Worm (Caenorhabditis elegans) whole organism, dauer: ENCODE measurements around the gene F41B4.2.
"Not testable (repeated sequence)": the region's sequence is repeated elsewhere in the genome, so short reads cannot be mapped to it uniquely, and the experiment has no call there.

ENCODE experiments used
- unc-62 ChIP-seq: sonication (generic microtip); optimal IDR thresholded peaks from 2 replicates; lab custom pipeline; 2017; ENCODE audit warnings: missing biosample characterization, missing genetic modification reagents, missing genetic modification characterization

The F41B4.2 gene

ce11 chrX:6835166-6835565 lies at the start of gene F41B4.2:
Gene F41B4.2, minus strand, starts transcription at chrX:6835266.
- TF ChIP-seq unc-62 (GFP tag; lab: Kevin White, UChicago) = no peak

- TF ChIP-seq unc-62 (GFP tag; lab: Kevin White, UChicago) = no peak
Observed at ce11 chrX:6884439-6884838, 49.4 kb upstream of the F41B4.2 start.

- not testable (repeated sequence) for TF ChIP-seq unc-62 (GFP tag; lab: Kevin White, UChicago)
Observed at ce11 chrX:6881795-6882194, 46.7 kb upstream of the F41B4.2 start, which contains the start of gene F41C6.6. Gene F41C6.6, minus strand, starts transcription at chrX:6881895.

- TF ChIP-seq unc-62 (GFP tag; lab: Kevin White, UChicago) = no peak
Observed at ce11 chrX:6877436-6877835, 42.4 kb upstream of the F41B4.2 start, which contains the start of gene col-173. Gene col-173, minus strand, starts transcription at chrX:6877536.

ce11 chrX:6875273-6875672 lies 40.2 kb upstream of the F41B4.2 start:
- TF ChIP-seq unc-62 (GFP tag; lab: Kevin White, UChicago) = no peak

- no peak for TF ChIP-seq unc-62 (GFP tag; lab: Kevin White, UChicago)
Observed at ce11 chrX:6874723-6875122, 39.7 kb upstream of the F41B4.2 start, which contains the start of gene F41C6.4. Gene F41C6.4, minus strand, starts transcription at chrX:6874823.

ce11 chrX:6868669-6869068 lies 33.6 kb upstream of the F41B4.2 start, which contains the start of gene C53B7.6:
Gene C53B7.6, minus strand, starts transcription at chrX:6868769.
- not testable (repeated sequence) for TF ChIP-seq unc-62 (GFP tag; lab: Kevin White, UChicago)

- TF ChIP-seq unc-62 (GFP tag; lab: Kevin White, UChicago) = no peak
Observed at ce11 chrX:6867707-6868106, 32.6 kb upstream of the F41B4.2 start.

- no peak for TF ChIP-seq unc-62 (GFP tag; lab: Kevin White, UChicago)
Observed at ce11 chrX:6866900-6867299, 31.8 kb upstream of the F41B4.2 start.

ce11 chrX:6865839-6866238 lies 30.8 kb upstream of the F41B4.2 start, which contains the start of gene odr-10:
Gene odr-10, minus strand, starts transcription at chrX:6865939.
- TF ChIP-seq unc-62 (GFP tag; lab: Kevin White, UChicago) = no peak

ce11 chrX:6863032-6863431 lies 28.0 kb upstream of the F41B4.2 start, which contains the start of gene nep-4:
Gene nep-4, minus strand, starts transcription at chrX:6863424.
- TF ChIP-seq unc-62 (GFP tag; lab: Kevin White, UChicago) = no peak

ce11 chrX:6861564-6861963 lies 26.5 kb upstream of the F41B4.2 start:
- no peak for TF ChIP-seq unc-62 (GFP tag; lab: Kevin White, UChicago)

- no peak for TF ChIP-seq unc-62 (GFP tag; lab: Kevin White, UChicago)
Observed at ce11 chrX:6856793-6857192, 21.7 kb upstream of the F41B4.2 start.

- TF ChIP-seq unc-62 (GFP tag; lab: Kevin White, UChicago) = no peak
Observed at ce11 chrX:6853318-6853717, 18.3 kb upstream of the F41B4.2 start, which contains the start of gene rig-3. Gene rig-3, plus strand, starts transcription at chrX:6853618.

- no peak for TF ChIP-seq unc-62 (GFP tag; lab: Kevin White, UChicago)
Observed at ce11 chrX:6850412-6850811, 15.3 kb upstream of the F41B4.2 start.

- TF ChIP-seq unc-62 (GFP tag; lab: Kevin White, UChicago) = no peak
Observed at ce11 chrX:6848596-6848995, 13.5 kb upstream of the F41B4.2 start.

- TF ChIP-seq unc-62 (GFP tag; lab: Kevin White, UChicago) = no peak
Observed at ce11 chrX:6845934-6846333, 10.9 kb upstream of the F41B4.2 start, which contains the start of gene C53B7.2. Gene C53B7.2, plus strand, starts transcription at chrX:6846234.
